Worm (Caenorhabditis elegans) whole organism, L3 larva: ENCODE measurements around the gene ile-2.

Experiments used
- R02D3.7 ChIP-seq: fragments of 150-350 bp; optimal IDR thresholded peaks from 2 replicates; lab custom pipeline; 2014; ENCODE audit warnings: missing biosample characterization, missing genetic modification characterization
- fkh-10 ChIP-seq: sonication (generic microtip); optimal IDR thresholded peaks from 2 replicates; lab custom pipeline; 2017; ENCODE audit warnings: missing biosample characterization, missing genetic modification reagents, missing genetic modification characterization
- fos-1 ChIP-seq: fragments of 150-350 bp; optimal IDR thresholded peaks from 2 replicates; lab custom pipeline; 2014; ENCODE audit warnings: missing biosample characterization, missing genetic modification characterization
- nhr-11 ChIP-seq: fragments of 150-350 bp; optimal IDR thresholded peaks from 2 replicates; lab custom pipeline; 2014; ENCODE audit warnings: missing biosample characterization, missing genetic modification characterization
- unc-39 ChIP-seq: sonication (generic microtip); optimal IDR thresholded peaks from 4 replicates; lab custom pipeline; 2017; ENCODE audit warnings: missing biosample characterization, missing genetic modification characterization
- zag-1 ChIP-seq: fragments of 150-350 bp; optimal IDR thresholded peaks from 2 replicates; lab custom pipeline; 2014; ENCODE audit warnings: missing biosample characterization, missing genetic modification characterization
- ztf-11 ChIP-seq: fragments of 150-350 bp; optimal IDR thresholded peaks from 2 replicates; lab custom pipeline; 2014; ENCODE audit warnings: missing biosample characterization, missing genetic modification characterization

- TF ChIP-seq fos-1 (no peak), unc-39 (tag; lab: Kevin White, UChicago) (no peak), nhr-11 (no peak), zag-1 (no peak), ztf-11 (no peak), R02D3.7 (tag; lab: Kevin White, UChicago) (no peak), fkh-10 (GFP tag; lab: Kevin White, UChicago) (no peak)
These were observed 42.1 kb upstream of the ile-2 start for ce11 chrX:726295-726694.
